Fruit fly (Drosophila melanogaster): Measurements from ENCODE around the gene Eig71Ej.

DNA sequence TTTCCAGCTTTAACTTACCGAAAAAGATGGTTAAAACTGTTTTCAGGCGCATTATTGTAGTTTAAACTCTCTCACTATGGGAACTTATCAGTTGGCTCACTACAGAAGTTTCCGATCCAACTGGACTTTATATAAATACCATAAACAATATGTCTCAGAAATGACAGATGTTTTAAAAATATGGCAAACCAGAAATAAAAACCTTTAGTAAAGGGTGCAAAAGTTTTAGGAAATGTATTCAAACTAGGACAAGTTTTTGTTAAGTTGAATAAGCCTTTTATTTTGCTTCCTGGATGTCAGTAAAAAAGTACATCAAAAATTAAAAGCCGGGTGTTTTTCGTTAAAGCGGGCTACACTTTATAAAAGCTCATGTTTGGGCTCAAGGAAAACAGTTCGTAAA is 11.3 kb downstream of the Eig71Ej start, which contains the start of the genes Eig71Ea and Eig71Eb:
- TF ChIP-seq CTCF (optimal IDR thresholded peaks at IDR 0.05), result no peak
- no peak for TF ChIP-seq CG8478 (optimal IDR thresholded peaks at IDR 0.05)

Measured in S2 (cell line).